Fruit fly (Drosophila melanogaster): ENCODE results near the gene Sod1.

Gene Sod1

DNA sequence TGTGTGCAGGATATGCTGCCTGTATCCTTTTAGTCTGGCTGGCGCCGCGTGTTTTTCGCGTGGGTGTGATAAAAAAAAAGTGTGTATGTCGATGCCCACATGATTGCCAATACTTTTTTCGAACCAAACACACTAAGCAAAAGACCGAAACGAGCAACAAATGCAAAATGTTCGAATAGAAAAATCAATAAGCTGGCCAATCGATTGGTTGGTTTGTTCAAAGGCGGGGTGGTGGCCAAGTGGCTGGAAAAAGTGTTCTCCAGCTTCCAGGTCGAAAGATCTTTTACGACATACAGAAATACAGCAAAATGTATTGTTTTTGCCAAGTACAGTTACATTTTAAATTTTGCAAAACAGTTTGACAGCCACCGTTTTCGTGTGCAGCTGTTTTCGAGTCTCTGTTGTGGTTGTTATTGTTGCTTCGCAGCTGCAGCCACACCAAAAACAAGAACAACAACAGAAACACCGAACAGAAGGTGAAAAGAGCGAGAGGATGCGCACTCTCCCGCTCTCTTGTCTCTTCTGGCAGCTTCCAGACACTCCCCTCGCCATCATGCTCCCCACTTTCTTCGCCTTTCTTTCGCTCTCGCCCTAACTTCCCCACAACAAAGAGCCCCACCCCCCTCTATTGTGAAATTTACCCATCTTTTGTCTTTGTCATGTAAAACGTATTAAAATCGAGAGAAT lies 10.2 kb upstream of the Sod1 start (continued):
- TF ChIP-seq Camta (GFP tag; optimal IDR thresholded peaks at IDR 0.05) (no peak), Aef1 (GFP tag; IDR thresholded peaks at IDR 0.05) (no peak), CG1529 (GFP tag; optimal IDR thresholded peaks at IDR 0.05) (no peak), Ptx1 (GFP tag; IDR thresholded peaks at IDR 0.05) (no peak), ase (GFP tag; IDR thresholded peaks at IDR 0.05) (0 out of 3 replicates have a peak, but pooled peaks have one; percentile 8), CG15514 (GFP tag; optimal IDR thresholded peaks at IDR 0.05) (no peak), Eip74EF (GFP tag; optimal IDR thresholded peaks at IDR 0.05) (no peak), Sry-β (GFP tag; optimal IDR thresholded peaks at IDR 0.05) (no peak), CG13123 (GFP tag; optimal IDR thresholded peaks at IDR 0.05) (no peak), CG1233 (GFP tag; optimal IDR thresholded peaks at IDR 0.05) (no peak), CG42726 (GFP tag; IDR thresholded peaks at IDR 0.05; ENCODE audit: partially characterized antibody) (no peak), sens-2 (GFP tag; IDR thresholded peaks at IDR 0.05) (no peak), CG14667 (GFP tag; IDR thresholded peaks at IDR 0.05) (no peak), CG4424 (GFP tag; optimal IDR thresholded peaks at IDR 0.05) (no peak), MESR4 (GFP tag; optimal IDR thresholded peaks at IDR 0.05) (no peak), CG14965 (GFP tag; optimal IDR thresholded peaks at IDR 0.05; ENCODE audit: borderline replicate concordance) (no peak), CG3065 (GFP tag; optimal IDR thresholded peaks at IDR 0.05) (no peak), ranshi (GFP tag; IDR thresholded peaks at IDR 0.05) (no peak), CoRest (tag; optimal IDR thresholded peaks at IDR 0.05) (no peak), CG31365 (tag; optimal IDR thresholded peaks at IDR 0.05) (no peak), HLH54F (GFP tag; optimal IDR thresholded peaks at IDR 0.05) (no peak), slbo (GFP tag; IDR thresholded peaks at IDR 0.05) (no peak), danr (GFP tag; IDR thresholded peaks at IDR 0.05) (no peak), CG10431 (GFP tag; optimal IDR thresholded peaks at IDR 0.05) (peak; percentile 49), Oli (tag; optimal IDR thresholded peaks at IDR 0.05) (no peak), ci (GFP tag; IDR thresholded peaks at IDR 0.05) (no peak), CG32532 (GFP tag; IDR thresholded peaks at IDR 0.05) (no peak), CG33213 (GFP tag; optimal IDR thresholded peaks at IDR 0.05) (no peak), CG14050 (GFP tag; IDR thresholded peaks at IDR 0.05) (no peak), her (GFP tag; optimal IDR thresholded peaks at IDR 0.05) (no peak), HHEX (GFP tag; optimal IDR thresholded peaks at IDR 0.05) (no peak), Hmr (GFP tag; optimal IDR thresholded peaks at IDR 0.05) (no peak), CG15011 (GFP tag; optimal IDR thresholded peaks at IDR 0.05) (no peak), Sox100B (GFP tag; optimal IDR thresholded peaks at IDR 0.05) (no peak), CG8290 (GFP tag; optimal IDR thresholded peaks at IDR 0.05) (no peak), CG8290 (tag; optimal IDR thresholded peaks at IDR 0.05) (no peak), ara (GFP tag; IDR thresholded peaks at IDR 0.05) (no peak), CG7786 (GFP tag; optimal IDR thresholded peaks at IDR 0.05) (no peak), lab (GFP tag; optimal IDR thresholded peaks at IDR 0.05) (no peak), CG9876 (GFP tag; optimal IDR thresholded peaks at IDR 0.05) (no peak), CG15269 (tag; optimal IDR thresholded peaks at IDR 0.05) (no peak), Nf-YA (GFP tag; IDR thresholded peaks at IDR 0.05) (no peak), da (GFP tag; optimal IDR thresholded peaks at IDR 0.05) (peak; percentile 31), Doc3 (GFP tag; IDR thresholded peaks at IDR 0.05; ENCODE audit: partially characterized antibody) (no peak), CG12391 (tag; optimal IDR thresholded peaks at IDR 0.05) (no peak), fd64A (GFP tag; optimal IDR thresholded peaks at IDR 0.05) (no peak), CG15073 (GFP tag; optimal IDR thresholded peaks at IDR 0.05) (no peak), CG3847 (GFP tag; IDR thresholded peaks at IDR 0.05) (no peak), CG12942 (GFP tag; optimal IDR thresholded peaks at IDR 0.05) (no peak), NC2β (GFP tag; optimal IDR thresholded peaks at IDR 0.05) (no peak), ssp (GFP tag; IDR thresholded peaks at IDR 0.05) (no peak)

All from whole organism, embryonic.